Fruit fly (Drosophila melanogaster): ENCODE results near the gene CG3009.

The CG3009 gene

dm6 chrX:4679813-4680381, 13.4 kb upstream of the CG3009 start:
- TF ChIP-seq CTCF (optimal IDR thresholded peaks at IDR 0.05), result no peak
- TF ChIP-seq CG8478 (optimal IDR thresholded peaks at IDR 0.05), result no peak

- no peak for TF ChIP-seq CTCF (optimal IDR thresholded peaks at IDR 0.05)
- no peak for TF ChIP-seq CG8478 (optimal IDR thresholded peaks at IDR 0.05)
Measured at dm6 chrX:4678913-4679812, 12.7 kb upstream of the CG3009 start, which contains the start of gene fzr. Gene fzr (minus strand): TSS chrX:4679537.

- TF ChIP-seq CTCF (optimal IDR thresholded peaks at IDR 0.05), result no peak
- TF ChIP-seq CG8478 (optimal IDR thresholded peaks at IDR 0.05), result no peak
Measured at dm6 chrX:4678146-4678912, 11.8 kb upstream of the CG3009 start.

dm6 chrX:4677427-4677826, 10.9 kb upstream of the CG3009 start:
- TF ChIP-seq CG8478 (optimal IDR thresholded peaks at IDR 0.05) (no peak), CTCF (optimal IDR thresholded peaks at IDR 0.05) (no peak)

dm6 chrX:4675054-4675453, 8.6 kb upstream of the CG3009 start:
- TF ChIP-seq CTCF (optimal IDR thresholded peaks at IDR 0.05) (no peak), CG8478 (optimal IDR thresholded peaks at IDR 0.05) (no peak)

dm6 chrX:4671194-4671626, 4.7 kb upstream of the CG3009 start:
- TF ChIP-seq CTCF (optimal IDR thresholded peaks at IDR 0.05) (no peak), CG8478 (optimal IDR thresholded peaks at IDR 0.05) (no peak)

dm6 chrX:4669438-4669837, 2.9 kb upstream of the CG3009 start:
- no peak for TF ChIP-seq CTCF (optimal IDR thresholded peaks at IDR 0.05)
- no peak for TF ChIP-seq CG8478 (optimal IDR thresholded peaks at IDR 0.05)

- TF ChIP-seq CG8478 (optimal IDR thresholded peaks at IDR 0.05) (no peak), CTCF (optimal IDR thresholded peaks at IDR 0.05) (no peak)
Measured at dm6 chrX:4664107-4664506, 2.4 kb downstream of the CG3009 start.

dm6 chrX:4660642-4661252, 5.8 kb downstream of the CG3009 start:
- TF ChIP-seq CTCF (optimal IDR thresholded peaks at IDR 0.05), result no peak

- no peak for TF ChIP-seq CTCF (optimal IDR thresholded peaks at IDR 0.05)
- no peak for TF ChIP-seq CG8478 (optimal IDR thresholded peaks at IDR 0.05)
Measured at dm6 chrX:4657896-4658295, 8.6 kb downstream of the CG3009 start.

- TF ChIP-seq CTCF (optimal IDR thresholded peaks at IDR 0.05) (no peak), CG8478 (optimal IDR thresholded peaks at IDR 0.05) (no peak)
Measured at dm6 chrX:4654397-4654796, 12.1 kb downstream of the CG3009 start, which contains the start of gene CG15473. Gene CG15473 (minus strand): TSS chrX:4654497.

- TF ChIP-seq CTCF (optimal IDR thresholded peaks at IDR 0.05) (no peak), CG8478 (optimal IDR thresholded peaks at IDR 0.05) (no peak)
Measured at dm6 chrX:4649751-4650150, 16.7 kb downstream of the CG3009 start, which contains the start of the genes Cbp80 and Torsin. Gene Cbp80 (plus strand): TSS chrX:4650015. Gene Torsin (minus strand): TSS chrX:4650032.

- no peak for TF ChIP-seq CG8478 (optimal IDR thresholded peaks at IDR 0.05)
Measured at dm6 chrX:4647316-4648046, 19.0 kb downstream of the CG3009 start, which contains the start of the genes HLH4C and mRpL30. Gene HLH4C (minus strand): TSS chrX:4647414. Gene mRpL30 (plus strand): TSS chrX:4647871.

dm6 chrX:4644768-4645167, 21.7 kb downstream of the CG3009 start, which contains the start of gene CG3062:
Gene CG3062 (minus strand): TSS chrX:4644868.
- no peak for TF ChIP-seq CTCF (optimal IDR thresholded peaks at IDR 0.05)
- no peak for TF ChIP-seq CG8478 (optimal IDR thresholded peaks at IDR 0.05)

Data from S2 (cell line).